Fruit fly (Drosophila melanogaster) whole organism, embryonic: ENCODE data around the gene fmt.
A peak's percentile ranks its signal among the peaks of the same experiment; 100 is the strongest.

ENCODE experiments used
- CG16863 ChIP-seq: fragments of 200-800 bp; sonication (Bioruptor generic); optimal IDR thresholded peaks from 3 replicates; lab custom pipeline; 2016; ENCODE audit warnings: missing biosample characterization, missing genetic modification characterization
- CG18011 ChIP-seq: fragments of 200-800 bp; sonication (Bioruptor generic); optimal IDR thresholded peaks from 2 replicates; lab custom pipeline; 2017; ENCODE audit warnings: missing biosample characterization, missing genetic modification characterization, mild to moderate bottlenecking, moderate library complexity, missing genotype
- CG5180 ChIP-seq: fragments of 200-800 bp; sonication (Bioruptor generic); optimal IDR thresholded peaks from 3 replicates; lab custom pipeline; 2017; ENCODE audit warnings: missing biosample characterization, missing genetic modification characterization, mild to moderate bottlenecking, moderate library complexity, missing genetic modification reagents
- Camta ChIP-seq: fragments of 200-800 bp; sonication (Bioruptor generic); optimal IDR thresholded peaks from 2 replicates; lab custom pipeline; 2016; ENCODE audit warnings: missing biosample characterization, missing genetic modification characterization
- D19A ChIP-seq: fragments of 200-800 bp; optimal IDR thresholded peaks from 3 replicates; lab custom pipeline; 2019; ENCODE audit warnings: missing biosample characterization, mild to moderate bottlenecking, missing genetic modification characterization, moderate library complexity
- Hr3 ChIP-seq: fragments of 200-800 bp; sonication (Bioruptor generic); optimal IDR thresholded peaks from 3 replicates; lab custom pipeline; 2016; ENCODE audit warnings: missing biosample characterization, missing genetic modification characterization
- Six4 ChIP-seq: fragments of 200-800 bp; sonication (Bioruptor generic); optimal IDR thresholded peaks from 2 replicates; lab custom pipeline; 2016; ENCODE audit warnings: missing biosample characterization, missing genetic modification characterization
- ato ChIP-seq: fragments of 200-800 bp; sonication (Bioruptor generic); IDR thresholded peaks from 2 replicates; pipeline ENCODE4 v1.3.6; 2022; ENCODE audit warnings: missing biosample characterization, missing genetic modification characterization; ENCODE audit not compliant: partially characterized antibody
- kah ChIP-seq: fragments of 200-800 bp; sonication (Bioruptor generic); optimal IDR thresholded peaks from 2 replicates; lab custom pipeline; 2018; ENCODE audit warnings: missing biosample characterization, mild to moderate bottlenecking, missing genetic modification characterization
- pita ChIP-seq: fragments of 200-800 bp; sonication (Bioruptor generic); optimal IDR thresholded peaks from 2 replicates; lab custom pipeline; 2017; ENCODE audit warnings: missing biosample characterization, mild to moderate bottlenecking, missing genetic modification characterization

DNA sequence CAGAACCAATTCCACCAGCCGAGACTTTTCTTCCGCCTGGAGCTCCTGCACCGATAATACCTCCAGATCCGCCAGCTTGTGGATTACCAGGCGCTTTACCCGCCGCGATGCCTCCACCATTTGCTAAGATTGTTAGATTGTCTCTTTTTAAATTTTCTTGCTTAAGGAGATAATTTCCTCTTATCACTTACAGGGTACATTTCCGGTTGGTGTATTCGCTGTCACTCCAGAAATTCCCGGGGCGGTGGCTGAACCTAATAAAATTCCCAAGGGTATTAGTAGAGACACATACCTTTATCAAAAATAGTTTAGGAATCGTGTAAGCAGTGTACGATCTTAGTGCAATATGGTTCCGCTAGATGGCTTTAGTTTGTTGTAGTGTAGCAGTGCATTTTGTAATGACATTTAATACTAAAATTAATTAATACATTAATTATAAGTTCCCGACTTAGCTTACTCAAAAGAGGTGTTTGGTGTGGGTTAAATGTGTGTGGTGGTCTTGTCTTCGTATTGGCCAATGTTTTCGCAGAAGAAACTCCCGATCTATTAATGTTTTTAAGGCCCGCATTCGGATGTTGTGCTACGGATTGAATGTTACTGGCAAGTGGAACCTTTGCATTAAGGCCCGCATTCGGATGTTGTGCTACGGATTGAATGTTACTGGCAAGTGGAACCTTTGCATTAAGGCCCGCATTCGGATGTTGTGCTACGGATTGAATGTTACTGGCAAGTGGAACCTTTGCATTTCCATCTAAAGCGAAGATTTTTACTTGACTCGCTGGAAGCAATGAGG is 48.9 kb downstream of the fmt start:
- TF ChIP-seq Hr3 (GFP tag; lab: Kevin White, UChicago) (no peak), Camta (GFP tag; lab: Kevin White, UChicago) (peak; percentile 92), CG18011 (GFP tag; lab: Kevin White, UChicago) (no peak), CG5180 (GFP tag; lab: Kevin White, UChicago) (peak; percentile 39), ato (no peak), D19A (peak; percentile 24), pita (GFP tag; lab: Kevin White, UChicago) (peak; percentile 74), CG16863 (GFP tag; lab: Kevin White, UChicago) (peak; percentile 25), Six4 (GFP tag; lab: Kevin White, UChicago) (peak; percentile 46), kah (GFP tag; lab: Kevin White, UChicago) (peak; percentile 64)
